Fruit fly (Drosophila melanogaster) whole organism, adult: ENCODE data around the gene CG10343.

Source experiments
- CG11617 ChIP-seq: fragments of 200-800 bp; sonication (Bioruptor generic); optimal IDR thresholded peaks from 2 replicates; lab custom pipeline; 2017; ENCODE audit warnings: mild to moderate bottlenecking, missing biosample characterization, missing genetic modification reagents, missing genetic modification characterization
- CG12768 ChIP-seq: fragments of 200-800 bp; sonication (Bioruptor generic); optimal IDR thresholded peaks from 2 replicates; lab custom pipeline; 2017; ENCODE audit warnings: missing biosample characterization, missing genetic modification characterization, mild to moderate bottlenecking, moderate library complexity, missing genetic modification reagents
- CG14711 ChIP-seq: fragments of 200-800 bp; sonication (Bioruptor generic); optimal IDR thresholded peaks from 2 replicates; lab custom pipeline; 2018; ENCODE audit warnings: missing biosample characterization, mild to moderate bottlenecking, missing genetic modification characterization, moderate library complexity
- CG1620 ChIP-seq: fragments of 200-800 bp; sonication (Bioruptor generic); optimal IDR thresholded peaks from 2 replicates; lab custom pipeline; 2016; ENCODE audit warnings: missing biosample characterization, missing genetic modification characterization
- CG33017 ChIP-seq: fragments of 200-800 bp; sonication (Bioruptor generic); optimal IDR thresholded peaks from 2 replicates; lab custom pipeline; 2018; ENCODE audit warnings: missing biosample characterization, mild to moderate bottlenecking, missing genetic modification characterization, moderate library complexity
- CG5204 ChIP-seq: fragments of 200-800 bp; sonication (Bioruptor generic); optimal IDR thresholded peaks from 2 replicates; lab custom pipeline; 2016; ENCODE audit warnings: missing biosample characterization, missing genetic modification characterization
- CG7045 ChIP-seq: fragments of 200-800 bp; sonication (Bioruptor generic); optimal IDR thresholded peaks from 2 replicates; lab custom pipeline; 2017; ENCODE audit warnings: missing biosample characterization, mild to moderate bottlenecking, missing genetic modification characterization
- CG7101 ChIP-seq: fragments of 200-800 bp; sonication (Bioruptor generic); optimal IDR thresholded peaks from 2 replicates; lab custom pipeline; 2018; ENCODE audit warnings: missing biosample characterization, mild to moderate bottlenecking, missing genetic modification characterization, moderate library complexity
- Clk ChIP-seq: fragments of 200-800 bp; sonication (Bioruptor generic); optimal IDR thresholded peaks from 2 replicates; lab custom pipeline; 2017; ENCODE audit warnings: missing biosample characterization, missing genetic modification characterization
- Crg-1 ChIP-seq: fragments of 200-800 bp; sonication (Bioruptor generic); optimal IDR thresholded peaks from 2 replicates; lab custom pipeline; 2016; ENCODE audit warnings: missing biosample characterization, missing genetic modification characterization
- Hr96 ChIP-seq: fragments of 200-800 bp; sonication (Bioruptor generic); optimal IDR thresholded peaks from 2 replicates; lab custom pipeline; 2016; ENCODE audit warnings: missing biosample characterization, missing genetic modification characterization
- Mnt ChIP-seq: fragments of 200-800 bp; sonication (Bioruptor generic); optimal IDR thresholded peaks from 2 replicates; lab custom pipeline; 2016; ENCODE audit warnings: missing biosample characterization, mild to moderate bottlenecking, missing genetic modification characterization
- bab1 ChIP-seq: fragments of 200-800 bp; sonication (Bioruptor generic); optimal IDR thresholded peaks from 3 replicates; lab custom pipeline; 2019; ENCODE audit warnings: missing biosample characterization, mild to moderate bottlenecking, missing genetic modification characterization, moderate library complexity
- cic ChIP-seq: fragments of 200-800 bp; sonication (Bioruptor generic); optimal IDR thresholded peaks from 2 replicates; lab custom pipeline; 2017; ENCODE audit warnings: missing biosample characterization, mild to moderate bottlenecking, missing genetic modification characterization, moderate library complexity
- cnc ChIP-seq, 2 experiments: fragments of >200 bp; optimal IDR thresholded peaks; 2 replicates each; lab custom pipeline; 2017
- kay ChIP-seq: fragments of 200-800 bp; sonication (Bioruptor generic); peaks from one replicate; lab custom pipeline; 2016; ENCODE audit warnings: missing biosample characterization, missing genetic modification characterization, borderline replicate concordance
- ovo ChIP-seq: fragments of 200-800 bp; sonication (Bioruptor generic); optimal IDR thresholded peaks from 2 replicates; lab custom pipeline; 2016; ENCODE audit warnings: missing biosample characterization, missing genetic modification characterization
- pad ChIP-seq: fragments of 200-800 bp; sonication (Bioruptor generic); optimal IDR thresholded peaks from 3 replicates; lab custom pipeline; 2017; ENCODE audit warnings: missing biosample characterization, missing genetic modification characterization, mild to moderate bottlenecking, moderate library complexity, missing genetic modification reagents
- tj ChIP-seq: fragments of 200-800 bp; sonication (Bioruptor generic); optimal IDR thresholded peaks from 3 replicates; lab custom pipeline; 2017; ENCODE audit warnings: missing biosample characterization, mild to moderate bottlenecking, missing genetic modification characterization, moderate library complexity
- toe ChIP-seq: fragments of 200-800 bp; sonication (Bioruptor generic); optimal IDR thresholded peaks from 2 replicates; lab custom pipeline; 2016; ENCODE audit warnings: missing biosample characterization, missing genetic modification characterization

CG10343 gene

DNA sequence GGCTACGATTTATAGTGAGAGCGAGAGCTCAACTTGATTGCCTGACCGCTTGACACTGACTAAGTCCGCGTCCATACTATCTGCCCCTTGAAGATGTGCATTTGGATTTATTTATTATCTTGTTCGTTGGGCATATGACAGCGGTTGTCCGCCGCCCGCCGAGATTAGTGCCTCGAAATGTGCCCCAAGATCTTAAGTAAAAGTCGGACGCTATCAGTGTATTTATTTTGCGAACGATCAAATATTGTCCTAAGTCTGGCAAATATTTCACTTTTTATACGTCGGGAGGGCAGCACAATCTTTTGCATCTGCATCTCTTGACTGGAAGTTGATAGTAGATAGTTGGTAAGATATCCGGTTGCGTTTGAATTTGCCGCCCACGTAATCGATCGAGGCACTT is 10.4 kb downstream of the CG10343 start, which contains the start of gene Irk3:
Irk3 (minus strand) TSS at position 63 of the 400 bp plus-strand sequence.
- TF ChIP-seq Crg-1 (GFP tag; lab: Kevin White, UChicago) (no peak), CG12768 (GFP tag; lab: Kevin White, UChicago) (peak; percentile 67), Clk (GFP tag; lab: Kevin White, UChicago) (no peak), Hr96 (GFP tag; lab: Kevin White, UChicago) (no peak), bab1 (GFP tag; lab: Kevin White, UChicago) (no peak), CG33017 (tag; lab: Kevin White, UChicago) (peak; percentile 73), CG1620 (GFP tag; lab: Kevin White, UChicago) (no peak), CG7045 (GFP tag; lab: Kevin White, UChicago) (peak; percentile 69), kay (no peak), CG14711 (tag; lab: Kevin White, UChicago) (peak; percentile 33), CG5204 (GFP tag; lab: Kevin White, UChicago) (no peak), toe (no peak), CG11617 (peak; percentile 52), CG7101 (tag; lab: Kevin White, UChicago) (peak; percentile 64), cnc (optimal IDR thresholded peaks at IDR 0.05; lab: Kevin White, UChicago) (no peak), ovo (GFP tag; lab: Kevin White, UChicago) (no peak), tj (GFP tag; lab: Kevin White, UChicago) (no peak), Mnt (peak; percentile 6), pad (peak; percentile 7), cic (GFP tag; lab: Kevin White, UChicago) (peak; percentile 85)

DNA sequence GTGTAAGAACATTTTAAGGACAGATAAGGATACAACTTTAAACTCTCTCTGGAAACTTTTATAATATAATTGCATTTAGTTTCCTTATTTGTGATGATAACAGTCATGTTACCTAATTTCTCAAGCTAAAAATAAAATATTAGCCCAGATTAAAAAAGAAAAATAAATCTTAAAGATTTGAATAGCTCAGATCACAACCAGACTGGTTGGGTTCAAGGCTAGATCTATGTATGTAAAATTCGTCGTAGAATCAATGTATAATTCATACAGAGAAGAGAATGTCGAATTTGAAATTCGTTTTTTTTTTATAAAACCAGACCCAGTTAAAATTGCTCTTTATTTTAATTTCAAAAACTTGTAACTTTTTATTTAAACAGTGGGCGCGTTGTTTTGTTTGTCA is 10.8 kb downstream of the CG10343 start:
- TF ChIP-seq CG12768 (GFP tag; lab: Kevin White, UChicago), result no peak
- no peak for TF ChIP-seq cnc (optimal IDR thresholded peaks at IDR 0.05; lab: Kevin White, UChicago)
- TF ChIP-seq CG7101 (tag; lab: Kevin White, UChicago), result no peak
- no peak for TF ChIP-seq CG33017 (tag; lab: Kevin White, UChicago)
- TF ChIP-seq cic (GFP tag; lab: Kevin White, UChicago), result no peak
- TF ChIP-seq CG11617, result no peak
- TF ChIP-seq Clk (GFP tag; lab: Kevin White, UChicago), result no peak
- TF ChIP-seq toe, result no peak
- no peak for TF ChIP-seq pad
- no peak for TF ChIP-seq CG14711 (tag; lab: Kevin White, UChicago)
- no peak for TF ChIP-seq Hr96 (GFP tag; lab: Kevin White, UChicago)
- TF ChIP-seq CG7045 (GFP tag; lab: Kevin White, UChicago), result no peak

DNA sequence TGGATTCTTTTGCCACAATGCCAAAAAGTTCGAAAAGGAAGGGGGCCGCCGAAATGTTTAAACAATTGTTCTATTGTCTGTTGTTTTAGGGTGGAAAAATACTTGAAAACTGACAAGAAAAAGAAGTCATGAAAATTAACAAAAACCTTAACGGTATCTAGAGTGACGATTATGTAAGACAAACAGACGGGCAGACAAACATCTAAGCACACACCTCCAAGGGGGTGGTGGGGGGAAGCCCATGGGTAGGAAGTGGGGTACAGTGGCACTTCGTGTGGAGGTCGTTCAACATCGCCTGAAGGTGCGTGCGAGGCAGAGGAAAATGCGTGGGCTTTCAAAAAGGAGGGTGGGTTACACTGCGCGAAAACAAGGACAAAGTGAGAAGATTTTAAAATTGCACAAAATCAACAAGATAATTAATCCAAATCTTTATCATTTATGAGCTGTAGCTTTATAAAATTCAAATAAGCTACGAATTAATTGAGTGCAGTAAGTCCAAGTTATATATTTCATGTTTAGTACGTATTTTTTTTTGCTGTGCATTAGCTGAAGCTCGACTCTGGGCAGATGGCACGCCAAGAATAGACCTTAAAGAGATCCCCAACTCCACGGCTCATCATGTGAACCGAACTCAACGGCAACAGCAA is 14.2 kb downstream of the CG10343 start:
- no peak for TF ChIP-seq Hr96 (GFP tag; lab: Kevin White, UChicago)
- TF ChIP-seq bab1 (GFP tag; lab: Kevin White, UChicago), result no peak
- no peak for TF ChIP-seq CG7101 (tag; lab: Kevin White, UChicago)
- TF ChIP-seq CG12768 (GFP tag; lab: Kevin White, UChicago), result no peak
- no peak for TF ChIP-seq CG7045 (GFP tag; lab: Kevin White, UChicago)
- TF ChIP-seq Crg-1 (GFP tag; lab: Kevin White, UChicago), result no peak
- TF ChIP-seq CG33017 (tag; lab: Kevin White, UChicago), result no peak
- no peak for TF ChIP-seq toe
- no peak for TF ChIP-seq CG5204 (GFP tag; lab: Kevin White, UChicago)
- no peak for TF ChIP-seq cnc (optimal IDR thresholded peaks at IDR 0.05; lab: Kevin White, UChicago)
- no peak for TF ChIP-seq CG11617
- no peak for TF ChIP-seq tj (GFP tag; lab: Kevin White, UChicago)
- no peak for TF ChIP-seq Clk (GFP tag; lab: Kevin White, UChicago)

DNA sequence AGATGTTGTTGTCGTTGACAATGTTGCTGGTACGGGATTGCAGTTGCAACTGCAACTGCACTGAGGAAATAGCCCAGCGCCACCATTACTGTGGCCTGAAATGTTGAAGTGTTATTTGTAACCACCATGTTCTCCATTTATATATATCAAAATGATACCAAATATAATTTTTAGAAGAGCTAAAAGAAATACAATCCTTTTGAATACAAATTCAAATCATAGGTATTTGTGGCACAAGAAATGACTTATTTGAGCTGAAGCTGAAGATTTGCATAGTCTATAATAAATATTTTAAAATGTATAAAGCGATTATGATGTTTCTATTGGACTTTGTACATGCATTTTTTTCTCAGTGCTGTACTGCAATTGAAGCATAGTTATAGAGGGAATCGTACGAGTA is 16.3 kb downstream of the CG10343 start:
- no peak for TF ChIP-seq CG7101 (tag; lab: Kevin White, UChicago)

DNA sequence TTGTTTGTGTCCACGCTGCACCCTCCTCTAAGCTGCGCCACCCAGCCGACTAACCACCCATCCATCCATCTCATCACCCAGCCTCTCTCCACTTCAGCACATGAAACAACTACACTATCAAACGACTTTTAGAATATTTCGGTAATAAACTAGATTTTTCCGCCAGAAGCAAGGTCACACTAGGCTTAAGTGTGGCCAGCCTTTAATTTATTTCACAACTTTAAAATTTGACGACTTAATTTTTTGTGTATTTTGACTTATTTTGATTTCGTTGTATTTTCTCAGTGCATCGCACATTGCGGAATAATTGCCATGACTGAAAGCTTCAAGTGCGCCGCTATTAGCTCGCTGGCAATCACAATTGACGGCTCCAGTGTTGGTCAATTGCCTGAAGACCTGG is 21.6 kb downstream of the CG10343 start:
- no peak for TF ChIP-seq kay
- no peak for TF ChIP-seq CG14711 (tag; lab: Kevin White, UChicago)
- no peak for TF ChIP-seq cic (GFP tag; lab: Kevin White, UChicago)
- no peak for TF ChIP-seq CG11617
- no peak for TF ChIP-seq CG7101 (tag; lab: Kevin White, UChicago)
- TF ChIP-seq tj (GFP tag; lab: Kevin White, UChicago), result no peak
- TF ChIP-seq CG1620 (GFP tag; lab: Kevin White, UChicago), result no peak
- TF ChIP-seq CG12768 (GFP tag; lab: Kevin White, UChicago), result no peak

DNA sequence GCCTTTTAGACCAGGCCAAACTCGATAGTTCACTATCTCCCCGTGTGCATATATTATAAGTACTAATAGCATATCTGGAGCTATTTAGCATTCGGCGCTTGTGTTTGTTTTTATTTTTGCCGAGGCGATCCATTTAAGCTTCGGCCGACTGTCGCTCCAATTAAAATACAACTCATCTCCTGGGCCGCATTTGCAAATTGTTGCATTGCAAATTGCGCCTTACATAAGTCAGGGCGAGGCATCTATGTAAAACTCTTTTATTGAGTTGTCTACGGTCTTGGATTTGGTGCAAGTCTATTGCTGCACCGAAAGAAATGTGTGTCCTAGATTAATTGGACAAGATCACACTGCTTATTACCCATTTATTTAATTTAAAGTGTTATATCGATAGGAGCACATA is 24.7 kb downstream of the CG10343 start:
- TF ChIP-seq bab1 (GFP tag; lab: Kevin White, UChicago) (no peak), CG12768 (GFP tag; lab: Kevin White, UChicago) (no peak), kay (no peak), Mnt (no peak), ovo (GFP tag; lab: Kevin White, UChicago) (no peak)

DNA sequence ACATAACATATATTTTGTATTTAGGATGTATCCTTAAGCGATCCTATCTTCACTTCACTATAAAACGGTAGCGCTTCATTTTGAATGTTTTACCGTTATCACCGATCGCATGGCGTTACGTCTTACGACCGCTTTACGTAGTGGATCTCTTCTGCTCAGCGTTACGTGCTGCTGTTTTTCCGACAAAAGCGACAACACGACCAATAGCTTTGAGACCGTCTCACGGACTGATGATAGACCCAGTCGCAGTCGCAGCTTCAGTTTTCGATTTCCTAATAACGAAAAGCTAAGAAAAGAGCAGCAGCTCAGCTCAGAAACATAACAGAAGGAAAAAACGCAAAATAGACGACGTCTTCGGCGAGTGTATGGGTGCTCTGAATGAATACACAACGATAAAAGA is 29.0 kb downstream of the CG10343 start, which contains the start of gene CG10348:
CG10348 (minus strand) TSS at position 234 of the 400 bp plus-strand sequence.
- TF ChIP-seq CG1620 (GFP tag; lab: Kevin White, UChicago) (no peak), CG12768 (GFP tag; lab: Kevin White, UChicago) (no peak), pad (no peak), CG5204 (GFP tag; lab: Kevin White, UChicago) (no peak), Hr96 (GFP tag; lab: Kevin White, UChicago) (no peak), toe (no peak), kay (no peak), CG7045 (GFP tag; lab: Kevin White, UChicago) (no peak), Crg-1 (GFP tag; lab: Kevin White, UChicago) (no peak), tj (GFP tag; lab: Kevin White, UChicago) (no peak), Clk (GFP tag; lab: Kevin White, UChicago) (no peak), cnc (optimal IDR thresholded peaks at IDR 0.05; lab: Kevin White, UChicago) (no peak)
